Worm (Caenorhabditis elegans): ENCODE data around the gene cmk-1.

The cmk-1 gene

DNA sequence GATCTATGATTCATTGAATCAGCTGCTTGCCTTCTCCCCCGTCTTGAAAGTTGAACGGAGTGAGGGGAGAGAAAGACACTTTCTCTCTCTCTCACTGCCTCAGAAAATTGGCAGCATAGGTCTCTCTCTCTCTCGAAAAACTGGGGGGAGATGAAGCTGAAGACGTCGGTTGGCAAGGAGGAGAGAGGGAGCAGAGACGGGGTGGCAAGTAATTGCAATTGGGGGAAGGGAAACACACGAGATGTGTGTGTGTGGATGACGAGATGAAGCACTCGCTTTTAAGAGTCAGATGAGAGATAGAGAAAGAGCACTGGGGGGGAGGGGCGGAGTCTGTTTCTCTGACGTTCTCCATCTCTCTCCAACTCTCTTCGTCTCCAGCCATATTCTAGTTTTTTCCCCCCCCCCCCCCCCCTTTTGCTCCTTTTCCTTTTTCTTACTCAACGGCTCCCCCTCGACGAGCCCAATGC is at the start of gene cmk-1 (continued):
- TF ChIP-seq C08G9.2 (tag; optimal IDR thresholded peaks at IDR 0.05) (no peak), tbx-7 (tag; optimal IDR thresholded peaks at IDR 0.05) (no peak), nfya-1 (tag; optimal IDR thresholded peaks at IDR 0.05) (peak; percentile 83), pqm-1 (tag; optimal IDR thresholded peaks at IDR 0.05) (no peak), ceh-22 (tag; optimal IDR thresholded peaks at IDR 0.05) (no peak), ceh-30 (tag; optimal IDR thresholded peaks at IDR 0.05) (peak; percentile 15), ztf-16 (tag; optimal IDR thresholded peaks at IDR 0.05) (no peak), ceh-19 (GFP tag; optimal IDR thresholded peaks at IDR 0.05) (peak; percentile 25), ceh-14 (tag; optimal IDR thresholded peaks at IDR 0.05) (peak; percentile 81), pha-4 (tag; optimal IDR thresholded peaks at IDR 0.05) (no peak), ceh-34 (tag; optimal IDR thresholded peaks at IDR 0.05) (no peak), pag-3 (tag; optimal IDR thresholded peaks at IDR 0.05; ENCODE audit: borderline replicate concordance) (no peak), dve-1 (tag; optimal IDR thresholded peaks at IDR 0.05) (no peak), pros-1 (tag; optimal IDR thresholded peaks at IDR 0.05) (no peak), syd-9 (tag; optimal IDR thresholded peaks at IDR 0.05) (peak; percentile 54)

DNA sequence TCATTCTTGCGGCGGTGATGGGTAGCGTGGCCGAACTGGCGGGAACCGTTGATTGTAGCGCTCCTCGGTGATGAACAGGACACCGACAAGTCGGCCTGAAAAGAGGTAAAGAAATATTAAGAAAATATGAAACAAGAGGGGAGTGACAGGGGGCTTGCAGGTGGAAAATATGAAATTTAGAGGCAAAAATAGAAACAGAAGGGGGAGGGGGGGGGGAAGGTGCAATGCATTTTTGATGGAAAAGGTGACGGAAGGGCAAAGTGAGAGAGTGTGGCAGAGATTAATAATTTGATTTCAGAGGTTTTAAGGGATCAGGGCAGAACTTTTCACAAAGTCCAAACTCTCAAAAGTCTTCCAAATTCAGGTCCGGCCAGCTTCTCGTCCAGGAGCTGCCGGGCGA is 42.7 kb upstream of the cmk-1 start, which contains the start of gene frpr-19:
frpr-19 (minus strand) TSS at position 101 of the 400 bp plus-strand sequence.
- no peak for TF ChIP-seq ceh-18 (tag; optimal IDR thresholded peaks at IDR 0.05)
- TF ChIP-seq hlh-30 (tag; optimal IDR thresholded peaks at IDR 0.05; ENCODE audit: insufficient read depth) = no peak
- TF ChIP-seq lim-6 (tag; optimal IDR thresholded peaks at IDR 0.05) = no peak
- TF ChIP-seq sdc-2 (tag; optimal IDR thresholded peaks at IDR 0.05) = no peak
- TF ChIP-seq pax-1 (tag; optimal IDR thresholded peaks at IDR 0.05) = no peak
- TF ChIP-seq hlh-15 (tag; optimal IDR thresholded peaks at IDR 0.05) = no peak
- TF ChIP-seq mec-3 (tag; optimal IDR thresholded peaks at IDR 0.05; ENCODE audit: borderline replicate concordance) = no peak
- no peak for TF ChIP-seq ceh-22 (tag; optimal IDR thresholded peaks at IDR 0.05)
- TF ChIP-seq pros-1 (tag; optimal IDR thresholded peaks at IDR 0.05) = no peak
- no peak for TF ChIP-seq sox-4 (tag; optimal IDR thresholded peaks at IDR 0.05)
- TF ChIP-seq pqm-1 (tag; optimal IDR thresholded peaks at IDR 0.05) = no peak
- no peak for TF ChIP-seq ceh-34 (tag; optimal IDR thresholded peaks at IDR 0.05)
- TF ChIP-seq ceh-24 (tag; optimal IDR thresholded peaks at IDR 0.05) = no peak
- TF ChIP-seq odd-2 (tag; optimal IDR thresholded peaks at IDR 0.05) = no peak
- TF ChIP-seq nhr-232 (tag; optimal IDR thresholded peaks at IDR 0.05) = no peak
- no peak for TF ChIP-seq hlh-8 (tag; optimal IDR thresholded peaks at IDR 0.05)
- TF ChIP-seq rnt-1 (tag; optimal IDR thresholded peaks at IDR 0.05) = no peak
- no peak for TF ChIP-seq fax-1 (tag; optimal IDR thresholded peaks at IDR 0.05)
- no peak for TF ChIP-seq ama-1 (optimal IDR thresholded peaks at IDR 0.05)
- TF ChIP-seq ceh-2 (tag; optimal IDR thresholded peaks at IDR 0.05) = no peak

DNA sequence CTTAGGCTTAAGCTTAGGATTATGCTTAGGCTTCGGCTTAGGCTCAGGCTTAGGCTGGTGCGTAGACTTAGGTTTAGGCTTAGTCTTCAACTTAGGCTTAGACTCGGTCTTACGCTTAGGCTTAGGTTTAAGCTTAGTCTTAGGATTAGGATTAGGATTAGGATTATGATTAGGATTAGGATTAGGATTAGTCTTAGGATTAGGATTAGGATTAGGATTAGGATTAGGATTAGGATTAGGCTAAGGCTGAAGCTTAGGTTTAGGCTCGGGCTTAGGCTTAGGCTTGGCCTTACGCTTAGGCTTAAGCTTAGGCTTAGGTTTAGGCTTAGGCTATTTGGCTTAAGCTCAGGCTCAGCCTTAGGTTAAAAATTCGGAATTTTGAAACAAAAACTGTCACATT is 39.1 kb upstream of the cmk-1 start:
- TF ChIP-seq unc-42 (tag; optimal IDR thresholded peaks at IDR 0.05) = no peak
- TF ChIP-seq dve-1 (tag; optimal IDR thresholded peaks at IDR 0.05) = peak; percentile 100

DNA sequence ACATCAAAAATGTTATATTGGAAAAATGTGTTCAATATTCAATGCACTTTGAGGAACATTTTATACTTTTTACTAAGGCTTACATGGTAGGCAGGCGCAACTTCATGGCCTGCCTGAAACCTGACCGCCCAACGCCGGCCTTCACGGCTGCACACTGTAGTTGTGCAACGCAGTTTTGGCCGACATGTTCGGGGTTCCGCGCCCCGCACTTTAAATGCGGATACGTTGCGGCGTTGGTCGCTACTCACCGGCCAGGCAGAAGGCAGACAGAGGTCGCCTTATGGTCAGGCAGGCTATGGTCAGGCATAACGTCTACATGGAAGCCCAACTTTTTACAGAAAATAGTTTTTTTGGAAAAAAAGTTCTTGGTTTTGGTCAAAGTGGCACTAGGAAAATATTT is 33.6 kb upstream of the cmk-1 start:
- TF ChIP-seq ceh-2 (tag; optimal IDR thresholded peaks at IDR 0.05) (no peak), ceh-6 (GFP tag; optimal IDR thresholded peaks at IDR 0.05) (no peak), C38D4.7 (GFP tag; optimal IDR thresholded peaks at IDR 0.05) (no peak), madf-2 (tag; optimal IDR thresholded peaks at IDR 0.05) (no peak), fax-1 (tag; optimal IDR thresholded peaks at IDR 0.05) (no peak), che-1 (tag; optimal IDR thresholded peaks at IDR 0.05) (no peak), pat-9 (tag; optimal IDR thresholded peaks at IDR 0.05) (no peak), odd-2 (tag; optimal IDR thresholded peaks at IDR 0.05) (no peak), ceh-9 (tag; optimal IDR thresholded peaks at IDR 0.05) (no peak), C08G9.2 (tag; optimal IDR thresholded peaks at IDR 0.05) (no peak), sox-4 (tag; optimal IDR thresholded peaks at IDR 0.05) (no peak), zip-5 (tag; optimal IDR thresholded peaks at IDR 0.05) (no peak), gmeb-2 (tag; optimal IDR thresholded peaks at IDR 0.05) (no peak)

Data from whole organism, late embryonic.